Worm (Caenorhabditis elegans) whole organism, midembryonic: Measurements from ENCODE around the gene orc-2.

Experiments used
- T22C8.4 ChIP-seq: fragments of 200-800 bp; sonication (Bioruptor generic); IDR thresholded peaks from 2 replicates; pipeline ENCODE4 v1.3.6; 2022; ENCODE audit warnings: missing genetic modification characterization, missing compliant biosample characterization
- cog-1 ChIP-seq: sonication (generic microtip); optimal IDR thresholded peaks from 2 replicates; lab custom pipeline; 2016; ENCODE audit warnings: missing genetic modification characterization, missing compliant biosample characterization
- flt-1 ChIP-seq: fragments of 200-800 bp; sonication (Bioruptor generic); IDR thresholded peaks from 2 replicates; pipeline ENCODE4 v1.3.6; 2022; ENCODE audit warnings: missing genetic modification characterization, missing compliant biosample characterization
- klf-2 ChIP-seq: fragments of 200-800 bp; sonication (Bioruptor generic); conservative IDR thresholded peaks from 2 replicates; pipeline ENCODE4 v1.3.6; 2022; ENCODE audit warnings: missing genetic modification reagents, missing genetic modification characterization, missing compliant biosample characterization
- med-1 ChIP-seq: sonication (generic microtip); optimal IDR thresholded peaks from 2 replicates; lab custom pipeline; 2017; ENCODE audit warnings: missing genetic modification characterization, mild to moderate bottlenecking, missing compliant biosample characterization, antibody characterized with exemption, missing genetic modification reagents; ENCODE audit not compliant: insufficient read depth
- ref-1 ChIP-seq: fragments of 200-800 bp; sonication (Bioruptor generic); conservative IDR thresholded peaks from 2 replicates; pipeline ENCODE4 v1.3.6; 2022; ENCODE audit warnings: missing genetic modification reagents, missing genetic modification characterization, missing compliant biosample characterization
- tab-1 ChIP-seq: fragments of 200-800 bp; sonication (Bioruptor generic); IDR thresholded peaks from 2 replicates; pipeline ENCODE4 v1.3.6; 2022; ENCODE audit warnings: missing genetic modification characterization, missing compliant biosample characterization
- ztf-23 ChIP-seq: fragments of 200-800 bp; sonication (Bioruptor generic); IDR thresholded peaks from 2 replicates; pipeline ENCODE4 v1.3.6; 2022; ENCODE audit warnings: missing genetic modification reagents, missing genetic modification characterization, missing compliant biosample characterization
- ztf-29 ChIP-seq: fragments of 200-800 bp; sonication (Bioruptor generic); IDR thresholded peaks from 2 replicates; pipeline ENCODE4 v1.3.6; 2022; ENCODE audit warnings: missing genetic modification reagents, missing genetic modification characterization, missing compliant biosample characterization

orc-2 gene

DNA sequence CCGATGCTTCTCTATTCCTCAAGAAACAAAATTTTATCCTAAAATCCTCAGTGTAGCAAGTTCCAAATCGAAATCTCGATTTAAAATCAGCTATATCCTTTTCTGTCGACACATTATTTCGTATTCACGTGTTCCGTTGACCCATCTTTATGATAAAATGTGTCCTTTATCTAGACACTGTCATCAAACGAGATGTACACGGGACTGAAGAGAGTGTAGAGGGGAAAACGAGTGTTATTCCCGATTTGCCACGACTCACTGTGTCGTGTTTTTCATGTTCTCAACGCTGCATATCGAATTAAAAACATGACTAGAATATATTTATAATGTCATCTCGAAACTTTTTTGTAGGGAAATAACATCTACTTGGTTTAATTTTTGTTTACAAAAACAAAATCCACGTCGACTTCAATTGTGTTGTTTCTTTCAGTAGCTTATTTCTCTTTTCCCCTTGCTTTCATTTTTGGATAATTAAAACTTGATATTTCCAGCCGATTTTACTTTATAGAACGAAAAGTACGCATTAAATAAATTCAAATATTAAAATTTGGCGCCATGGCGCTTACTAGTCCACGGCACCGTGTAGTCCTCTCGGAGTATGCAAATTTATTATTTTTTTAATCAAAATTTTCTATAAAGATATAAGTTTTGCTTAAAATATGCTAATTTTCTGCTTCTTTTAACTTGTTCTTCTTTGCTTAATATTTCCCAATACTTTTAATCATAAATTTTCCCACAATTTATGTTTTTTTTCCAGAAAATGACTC, 52.3 kb downstream of the orc-2 start, which contains the start of gene metr-1:
metr-1 (plus strand) TSS at position 758 of the 767 bp plus-strand sequence.
- TF ChIP-seq klf-2 (GFP tag; lab: Robert Waterston, UW) (no peak), ztf-23 (GFP tag; lab: Robert Waterston, UW) (no peak), ref-1 (GFP tag; lab: Robert Waterston, UW) (no peak), T22C8.4 (GFP tag; lab: Robert Waterston, UW) (no peak), cog-1 (tag; lab: Kevin White, UChicago) (no peak), med-1 (GFP tag; lab: Kevin White, UChicago) (no peak), ztf-29 (GFP tag; lab: Robert Waterston, UW) (no peak), tab-1 (no peak), flt-1 (GFP tag; lab: Robert Waterston, UW) (no peak)
